Worm (Caenorhabditis elegans): ENCODE data around the gene F52E10.4.

DNA sequence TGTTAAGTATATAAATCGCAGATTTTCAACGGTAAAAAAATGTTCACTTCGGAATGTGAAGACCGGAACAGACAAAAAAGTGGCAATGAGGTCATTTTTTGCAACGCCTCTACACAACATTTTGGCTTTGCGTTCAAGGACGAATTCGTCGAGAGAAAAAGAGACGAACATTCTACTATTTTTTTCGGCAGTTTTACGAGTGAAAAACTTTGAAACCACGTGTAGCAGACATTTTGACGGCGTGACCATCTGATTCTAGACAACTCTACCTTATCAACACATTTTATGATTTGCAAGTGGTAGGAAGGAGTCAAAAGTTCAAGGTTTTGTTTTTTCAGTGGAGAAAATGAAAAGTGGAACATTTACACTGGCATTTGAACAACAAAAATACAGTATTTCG lies 2.3 kb downstream of the F52E10.4 start:
- TF ChIP-seq nhr-76 (tag; optimal IDR thresholded peaks at IDR 0.05) (no peak), nhr-237 (tag; optimal IDR thresholded peaks at IDR 0.05) (no peak), unc-62 (GFP tag; optimal IDR thresholded peaks at IDR 0.05) (no peak), blmp-1 (tag; optimal IDR thresholded peaks at IDR 0.05) (no peak), mep-1 (tag; optimal IDR thresholded peaks at IDR 0.05) (no peak), ztf-11 (tag; optimal IDR thresholded peaks at IDR 0.05) (no peak), lin-13 (tag; optimal IDR thresholded peaks at IDR 0.05) (no peak), unc-120 (tag; optimal IDR thresholded peaks at IDR 0.05; ENCODE audit: poor library complexity, severe bottlenecking) (no peak), snpc-4 (tag; optimal IDR thresholded peaks at IDR 0.05) (no peak), ces-1 (GFP tag; optimal IDR thresholded peaks at IDR 0.05) (no peak)
